Worm (Caenorhabditis elegans) whole organism, L1 larva: ENCODE results near the gene orc-1.

Source experiments
- C16A3.4 ChIP-seq: fragments of 150-350 bp; optimal IDR thresholded peaks from 2 replicates; lab custom pipeline; 2014; ENCODE audit warnings: missing biosample characterization, missing genetic modification characterization
- F16B12.6 ChIP-seq: fragments of 150-350 bp; optimal IDR thresholded peaks from 2 replicates; lab custom pipeline; 2014; ENCODE audit warnings: missing biosample characterization, missing genetic modification characterization
- aha-1 ChIP-seq: fragments of 150-350 bp; optimal IDR thresholded peaks from 2 replicates; lab custom pipeline; 2014; ENCODE audit warnings: missing biosample characterization, missing genetic modification characterization
- alr-1 ChIP-seq: fragments of 200-800 bp; sonication (Bioruptor generic); optimal IDR thresholded peaks from 2 replicates; lab custom pipeline; 2018; ENCODE audit warnings: borderline replicate concordance, mild to moderate bottlenecking, missing genetic modification characterization, missing compliant biosample characterization
- aly-2 ChIP-seq: fragments of 150-350 bp; optimal IDR thresholded peaks from 2 replicates; lab custom pipeline; 2014; ENCODE audit warnings: missing biosample characterization, missing genetic modification characterization
- ama-1 ChIP-seq: fragments of 150-350 bp; optimal IDR thresholded peaks from 2 replicates; lab custom pipeline; 2014
- blmp-1 ChIP-seq: fragments of 150-350 bp; optimal IDR thresholded peaks from 2 replicates; lab custom pipeline; 2014; ENCODE audit warnings: missing biosample characterization, missing genetic modification characterization
- ceh-63 ChIP-seq: fragments of 200-800 bp; sonication (Bioruptor generic); optimal IDR thresholded peaks from 2 replicates; lab custom pipeline; 2018; ENCODE audit warnings: mild to moderate bottlenecking, missing genetic modification characterization, missing compliant biosample characterization
- ceh-8 ChIP-seq: fragments of 200-800 bp; sonication (Bioruptor generic); optimal IDR thresholded peaks from 2 replicates; lab custom pipeline; 2018; ENCODE audit warnings: mild to moderate bottlenecking, missing genetic modification characterization, moderate library complexity, missing compliant biosample characterization
- ceh-82 ChIP-seq, 3 experiments: fragments of 150-350 bp in 1 of 3; sonication (generic microtip) in 2 of 3; optimal IDR thresholded peaks; 2 replicates each; lab custom pipeline; 2014 to 2017; ENCODE audit warnings: missing biosample characterization in 3 of 3, missing genetic modification characterization in 3 of 3
- ceh-88 ChIP-seq: fragments of 200-800 bp; sonication (Bioruptor generic); IDR thresholded peaks from 2 replicates; pipeline ENCODE4 v1.3.6; 2022; ENCODE audit warnings: missing genetic modification characterization, missing compliant biosample characterization
- ceh-90 ChIP-seq: sonication (generic microtip); optimal IDR thresholded peaks from 2 replicates; lab custom pipeline; 2016; ENCODE audit warnings: missing genetic modification characterization, missing compliant biosample characterization
- ces-1 ChIP-seq: fragments of 150-350 bp; optimal IDR thresholded peaks from 2 replicates; lab custom pipeline; 2014; ENCODE audit warnings: missing biosample characterization, missing genetic modification reagents, missing genetic modification characterization
- dpl-1 ChIP-seq, 3 experiments: fragments of 150-350 bp in 2 of 3; sonication (generic microtip) in 1 of 3; optimal IDR thresholded peaks; 2 replicates each; lab custom pipeline; 2014 to 2017; ENCODE audit warnings: missing biosample characterization in 3 of 3, missing genetic modification characterization in 3 of 3, missing genetic modification reagents in 3 of 3
- efl-1 ChIP-seq, 4 experiments: fragments of 150-350 bp; optimal IDR thresholded peaks in 3 of 4; peaks in 1 of 4; 1 replicate in 1 of 4; 2 replicates in 3 of 4; lab custom pipeline; 2014; ENCODE audit warnings: missing biosample characterization in 2 of 4, missing genetic modification characterization in 2 of 4, missing genetic modification reagents in 2 of 4
- efl-3 ChIP-seq: fragments of 200-800 bp; sonication (Bioruptor generic); optimal IDR thresholded peaks from 2 replicates; lab custom pipeline; 2018; ENCODE audit warnings: mild to moderate bottlenecking, missing genetic modification characterization, missing compliant biosample characterization
- egl-13 ChIP-seq: sonication (generic microtip); optimal IDR thresholded peaks from 2 replicates; lab custom pipeline; 2016; ENCODE audit warnings: missing genotype, missing genetic modification reagents, missing genetic modification characterization, missing compliant biosample characterization
- egl-27 ChIP-seq, 2 experiments: fragments of 150-350 bp in 1 of 2; sonication (generic microtip); optimal IDR thresholded peaks; 3 replicates each; lab custom pipeline; 2017 to 2018; ENCODE audit warnings: missing biosample characterization in 2 of 2, missing genetic modification characterization in 2 of 2, missing genetic modification reagents in 2 of 2
- elt-2 ChIP-seq: sonication (generic microtip); optimal IDR thresholded peaks from 2 replicates; lab custom pipeline; 2016; ENCODE audit warnings: missing genetic modification characterization, mild to moderate bottlenecking, inconsistent platforms, missing compliant biosample characterization, missing genetic modification reagents
- fkh-10 ChIP-seq: sonication (generic microtip); optimal IDR thresholded peaks from 2 replicates; lab custom pipeline; 2017; ENCODE audit warnings: missing biosample characterization, missing genetic modification reagents, missing genetic modification characterization
- fkh-4 ChIP-seq: sonication (generic microtip); optimal IDR thresholded peaks from 2 replicates; lab custom pipeline; 2016; ENCODE audit warnings: missing compliant biosample characterization, missing genetic modification characterization, borderline replicate concordance
- grh-1 ChIP-seq: fragments of 200-800 bp; sonication (Bioruptor generic); IDR thresholded peaks from 2 replicates; pipeline ENCODE4 v1.3.6; 2022; ENCODE audit warnings: missing genetic modification reagents, missing genetic modification characterization, missing compliant biosample characterization
- hlh-17 ChIP-seq: fragments of 200-800 bp; sonication (Bioruptor generic); optimal IDR thresholded peaks from 2 replicates; lab custom pipeline; 2018; ENCODE audit warnings: missing genetic modification characterization, mild to moderate bottlenecking, missing compliant biosample characterization, moderate library complexity, borderline replicate concordance
- hlh-4 ChIP-seq: sonication (generic microtip); optimal IDR thresholded peaks from 2 replicates; lab custom pipeline; 2016; ENCODE audit warnings: mild to moderate bottlenecking, missing genetic modification characterization, missing compliant biosample characterization
- jun-1 ChIP-seq: fragments of 150-350 bp; optimal IDR thresholded peaks from 2 replicates; lab custom pipeline; 2014; ENCODE audit warnings: missing biosample characterization, missing genetic modification reagents, missing genetic modification characterization
- lin-15B ChIP-seq: fragments of 150-350 bp; sonication (generic microtip); optimal IDR thresholded peaks from 3 replicates; lab custom pipeline; 2014; ENCODE audit warnings: missing biosample characterization, missing genetic modification characterization
- lin-39 ChIP-seq: fragments of 150-350 bp; optimal IDR thresholded peaks from 2 replicates; lab custom pipeline; 2014; ENCODE audit warnings: missing biosample characterization, missing genetic modification reagents, missing genetic modification characterization
- lir-3 ChIP-seq: sonication (generic microtip); optimal IDR thresholded peaks from 2 replicates; lab custom pipeline; 2016; ENCODE audit warnings: mild to moderate bottlenecking, missing genetic modification characterization, moderate library complexity, missing compliant biosample characterization; ENCODE audit not compliant: poor library complexity
- mab-9 ChIP-seq: fragments of 200-800 bp; sonication (Bioruptor generic); IDR thresholded peaks from 2 replicates; pipeline ENCODE4 v1.3.6; 2022; ENCODE audit warnings: missing genetic modification reagents, missing genetic modification characterization, missing compliant biosample characterization
- mdl-1 ChIP-seq, 2 experiments: fragments of 150-350 bp; optimal IDR thresholded peaks; 2 replicates each; lab custom pipeline; 2014 to 2017; ENCODE audit warnings: missing biosample characterization in 2 of 2, missing genetic modification characterization in 2 of 2, inconsistent platforms in 1 of 2
- nhr-11 ChIP-seq: fragments of 150-350 bp; optimal IDR thresholded peaks from 2 replicates; lab custom pipeline; 2014; ENCODE audit warnings: missing biosample characterization, missing genetic modification characterization
- nhr-12 ChIP-seq: sonication (generic microtip); optimal IDR thresholded peaks from 2 replicates; lab custom pipeline; 2017; ENCODE audit warnings: missing biosample characterization, missing genetic modification characterization
- nhr-19 ChIP-seq: fragments of 200-800 bp; sonication (Bioruptor generic); conservative IDR thresholded peaks from 2 replicates; pipeline ENCODE4 v1.3.6; 2022; ENCODE audit warnings: missing genetic modification characterization, missing compliant biosample characterization
- nhr-20 ChIP-seq: sonication (generic microtip); optimal IDR thresholded peaks from 2 replicates; lab custom pipeline; 2016; ENCODE audit warnings: mild to moderate bottlenecking, missing genetic modification characterization, missing compliant biosample characterization
- nhr-237 ChIP-seq: fragments of 150-350 bp; optimal IDR thresholded peaks from 2 replicates; lab custom pipeline; 2014; ENCODE audit warnings: missing biosample characterization, missing genetic modification characterization
- nhr-76 ChIP-seq: sonication (generic microtip); optimal IDR thresholded peaks from 2 replicates; lab custom pipeline; 2017; ENCODE audit warnings: missing biosample characterization, missing genetic modification characterization
- nhr-77 ChIP-seq: fragments of 150-350 bp; optimal IDR thresholded peaks from 2 replicates; lab custom pipeline; 2014; ENCODE audit warnings: missing biosample characterization, missing genetic modification characterization
- nhr-90 ChIP-seq: sonication (generic microtip); optimal IDR thresholded peaks from 2 replicates; lab custom pipeline; 2016; ENCODE audit warnings: mild to moderate bottlenecking, missing genetic modification characterization, missing compliant biosample characterization; ENCODE audit not compliant: poor library complexity
- pax-3 ChIP-seq: fragments of 200-800 bp; sonication (Bioruptor generic); optimal IDR thresholded peaks from 2 replicates; lab custom pipeline; 2018; ENCODE audit warnings: mild to moderate bottlenecking, missing genetic modification characterization, moderate library complexity, missing compliant biosample characterization
- pqm-1 ChIP-seq: sonication (generic microtip); optimal IDR thresholded peaks from 3 replicates; lab custom pipeline; 2017; ENCODE audit warnings: missing biosample characterization, missing genetic modification characterization
- snpc-4 ChIP-seq: fragments of 150-350 bp; optimal IDR thresholded peaks from 2 replicates; lab custom pipeline; 2014; ENCODE audit warnings: missing biosample characterization, missing genetic modification characterization
- snu-23 ChIP-seq: sonication (generic microtip); optimal IDR thresholded peaks from 2 replicates; lab custom pipeline; 2016; ENCODE audit warnings: missing genetic modification characterization, missing compliant biosample characterization
- sox-4 ChIP-seq: sonication (generic microtip); optimal IDR thresholded peaks from 2 replicates; lab custom pipeline; 2016; ENCODE audit warnings: missing genetic modification characterization, missing compliant biosample characterization
- sptf-1 ChIP-seq: fragments of 150-350 bp; optimal IDR thresholded peaks from 2 replicates; lab custom pipeline; 2014; ENCODE audit warnings: missing biosample characterization, missing genetic modification characterization
- swsn-7 ChIP-seq: sonication (generic microtip); optimal IDR thresholded peaks from 2 replicates; lab custom pipeline; 2016; ENCODE audit warnings: missing genetic modification characterization, missing compliant biosample characterization
- unc-30 ChIP-seq: sonication (generic microtip); optimal IDR thresholded peaks from 2 replicates; lab custom pipeline; 2017; ENCODE audit warnings: missing biosample characterization, missing genetic modification characterization
- unc-62 ChIP-seq: fragments of 150-350 bp; optimal IDR thresholded peaks from 2 replicates; lab custom pipeline; 2014; ENCODE audit warnings: missing biosample characterization, missing genetic modification reagents, missing genetic modification characterization
- unc-98 ChIP-seq: fragments of 200-800 bp; sonication (Bioruptor generic); IDR thresholded peaks from 2 replicates; pipeline ENCODE4 v1.3.6; 2022; ENCODE audit warnings: missing genetic modification characterization, missing compliant biosample characterization
- xbp-1 ChIP-seq: sonication (generic microtip); optimal IDR thresholded peaks from 2 replicates; lab custom pipeline; 2016; ENCODE audit warnings: missing genetic modification characterization, missing compliant biosample characterization
- zag-1 ChIP-seq: fragments of 150-350 bp; optimal IDR thresholded peaks from 2 replicates; lab custom pipeline; 2014; ENCODE audit warnings: missing biosample characterization, missing genetic modification characterization
- ztf-11 ChIP-seq, 2 experiments: sonication (generic microtip); optimal IDR thresholded peaks; 2 replicates each; lab custom pipeline; 2016 to 2017; ENCODE audit warnings: missing genetic modification characterization in 2 of 2, missing biosample characterization in 1 of 2, missing compliant biosample characterization in 1 of 2
- ztf-4 ChIP-seq: fragments of 150-350 bp; optimal IDR thresholded peaks from 2 replicates; lab custom pipeline; 2014; ENCODE audit warnings: missing biosample characterization, missing genetic modification characterization

orc-1 gene

DNA sequence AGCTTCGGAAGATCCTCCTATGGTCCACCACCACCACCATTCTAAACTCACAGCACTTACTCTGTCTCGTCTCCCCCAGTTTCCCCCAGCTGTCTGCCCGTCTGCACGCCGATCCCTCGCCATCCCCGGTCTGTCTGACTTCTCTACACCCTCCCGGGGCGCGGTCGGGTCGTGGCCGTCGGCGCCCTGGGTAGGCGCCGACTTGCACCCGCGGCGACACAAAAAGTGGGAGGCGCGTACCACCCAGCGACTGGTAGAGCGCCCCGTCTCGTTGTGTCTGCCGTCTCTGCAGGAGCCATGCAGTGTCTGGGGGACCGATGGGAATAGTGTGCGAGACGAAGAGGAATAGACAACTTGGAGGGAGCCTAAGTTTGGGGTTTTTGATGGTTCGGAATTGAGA, 8.9 kb upstream of the orc-1 start (continued):
- peak; percentile 20 for TF ChIP-seq lin-39 (tag; lab: Kevin White, UChicago)
- TF ChIP-seq efl-1 (optimal IDR thresholded peaks at IDR 0.05; lab: Kevin White, UChicago), result peak; percentile 75 to 82
- TF ChIP-seq efl-1 (GFP tag; optimal IDR thresholded peaks at IDR 0.05 in 1 of 2; lab: Kevin White, UChicago), result peak in 1 of 2 experiments; percentile 61
- TF ChIP-seq ztf-11 (tag; optimal IDR thresholded peaks at IDR 0.05; lab: Kevin White, UChicago), result peak in 1 of 2 experiments; percentile 82
- TF ChIP-seq efl-3 (GFP tag; lab: Kevin White, UChicago), result no peak
- no peak for TF ChIP-seq ceh-90 (tag; lab: Kevin White, UChicago)
- peak; percentile 86 for TF ChIP-seq ztf-4
- TF ChIP-seq unc-62 (GFP tag; lab: Kevin White, UChicago), result no peak
- TF ChIP-seq lir-3 (tag; lab: Kevin White, UChicago), result no peak
- TF ChIP-seq nhr-12 (tag; lab: Kevin White, UChicago), result no peak
- peak; percentile 36 for TF ChIP-seq unc-30 (tag; lab: Kevin White, UChicago)
- peak; percentile 60 to 75 for TF ChIP-seq egl-27 (tag; optimal IDR thresholded peaks at IDR 0.05; lab: Kevin White, UChicago)
- TF ChIP-seq nhr-11, result peak; percentile 68
- no peak for TF ChIP-seq sptf-1 (tag; lab: Kevin White, UChicago)
- TF ChIP-seq ceh-82 (tag; optimal IDR thresholded peaks at IDR 0.05; lab: Kevin White, UChicago), result peak; percentile 64 to 97 (median 89)
- TF ChIP-seq jun-1 (tag; lab: Kevin White, UChicago), result peak; percentile 87
- TF ChIP-seq aha-1 (tag; lab: Kevin White, UChicago), result peak; percentile 91
- TF ChIP-seq xbp-1 (tag; lab: Kevin White, UChicago), result peak; percentile 86
- TF ChIP-seq pax-3, result peak; percentile 68
- TF ChIP-seq nhr-20, result peak; percentile 87
- TF ChIP-seq unc-98 (GFP tag; lab: Robert Waterston, UW), result peak; percentile 59
- no peak for TF ChIP-seq nhr-76 (tag; lab: Kevin White, UChicago)
- TF ChIP-seq nhr-237, result peak; percentile 7
- TF ChIP-seq aly-2 (tag; lab: Kevin White, UChicago), result no peak
- TF ChIP-seq egl-13 (tag; lab: Kevin White, UChicago), result peak; percentile 89
- peak; percentile 75 for TF ChIP-seq fkh-10 (GFP tag; lab: Kevin White, UChicago)
- TF ChIP-seq pqm-1 (tag; lab: Kevin White, UChicago), result peak; percentile 7
- no peak for TF ChIP-seq ceh-63 (GFP tag; lab: Kevin White, UChicago)
- TF ChIP-seq snpc-4 (tag; lab: Kevin White, UChicago), result peak; percentile 77
- TF ChIP-seq hlh-4 (tag; lab: Kevin White, UChicago), result peak; percentile 49
- TF ChIP-seq lin-15B, result peak; percentile 27
- peak; percentile 57 for TF ChIP-seq sox-4 (tag; lab: Kevin White, UChicago)
- peak; percentile 92 for TF ChIP-seq swsn-7 (tag; lab: Kevin White, UChicago)
- peak; percentile 86 for TF ChIP-seq grh-1
- TF ChIP-seq fkh-4 (tag; lab: Kevin White, UChicago), result no peak
- TF ChIP-seq ceh-88 (GFP tag; lab: Robert Waterston, UW), result peak; percentile 52; the same call in 1 of the 2 replicates
- TF ChIP-seq ceh-8 (GFP tag; lab: Kevin White, UChicago), result peak; percentile 98
- TF ChIP-seq ces-1 (GFP tag; lab: Kevin White, UChicago), result no peak
- peak; percentile 78 for TF ChIP-seq C16A3.4 (tag; lab: Kevin White, UChicago)
- peak in 1 of 2 experiments; percentile 80 for TF ChIP-seq mdl-1 (tag; optimal IDR thresholded peaks at IDR 0.05; lab: Kevin White, UChicago)
- no peak for TF ChIP-seq ama-1
- peak; percentile 74 for TF ChIP-seq nhr-77 (tag; lab: Kevin White, UChicago)
- TF ChIP-seq hlh-17 (GFP tag; lab: Kevin White, UChicago), result no peak
- TF ChIP-seq blmp-1 (tag; lab: Kevin White, UChicago), result peak; percentile 59
- peak; percentile 74 for TF ChIP-seq mab-9 (GFP tag; lab: Robert Waterston, UW)
- TF ChIP-seq zag-1 (tag; lab: Kevin White, UChicago), result no peak
- TF ChIP-seq nhr-90, result peak; percentile 89
- TF ChIP-seq nhr-19 (GFP tag; lab: Robert Waterston, UW), result peak; percentile 83
- TF ChIP-seq dpl-1 (GFP tag; optimal IDR thresholded peaks at IDR 0.05; lab: Kevin White, UChicago), result peak; percentile 51 to 70 (median 58)
- TF ChIP-seq F16B12.6 (tag; lab: Kevin White, UChicago), result peak; percentile 64
- no peak for TF ChIP-seq alr-1 (tag; lab: Kevin White, UChicago)
- peak; percentile 86 for TF ChIP-seq snu-23 (GFP tag; lab: Kevin White, UChicago)
- peak; percentile 67 for TF ChIP-seq elt-2
